Fruit fly (Drosophila melanogaster): ENCODE measurements around the gene CG42327.

CG42327 gene

DNA sequence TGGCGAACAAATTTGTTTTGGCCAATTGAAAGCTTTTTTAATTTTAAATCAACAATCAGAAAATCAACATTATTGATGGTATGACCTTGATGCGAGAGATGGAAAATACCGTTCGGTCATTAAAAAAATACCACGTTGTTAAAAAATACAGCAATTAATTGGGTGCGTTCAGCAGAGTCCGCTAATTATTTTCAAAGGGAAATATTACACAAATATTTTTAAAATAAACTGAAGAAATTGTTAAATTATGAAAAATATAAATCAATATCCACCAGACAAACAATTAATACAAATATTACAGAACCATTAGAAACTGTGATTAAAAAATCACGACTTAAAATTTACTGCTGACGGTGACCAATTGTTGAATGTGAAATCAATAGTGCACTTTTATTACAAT lies 22.1 kb downstream of the CG42327 start, which contains the start of gene CG18476 (continued):
- TF ChIP-seq dysf (GFP tag; IDR thresholded peaks at IDR 0.05) = peak; percentile 96
- no peak for TF ChIP-seq cad (GFP tag; optimal IDR thresholded peaks at IDR 0.05)
- TF ChIP-seq lola (GFP tag; optimal IDR thresholded peaks at IDR 0.05) = peak in 1 of 3 experiments; percentile 90
- peak; percentile 90 for TF ChIP-seq az2 (GFP tag; optimal IDR thresholded peaks at IDR 0.05)
- TF ChIP-seq CG17912 (GFP tag; optimal IDR thresholded peaks at IDR 0.05) = peak; percentile 56
- no peak for TF ChIP-seq btn (GFP tag; optimal IDR thresholded peaks at IDR 0.05)
- no peak for TF ChIP-seq CG10431 (GFP tag; optimal IDR thresholded peaks at IDR 0.05)
- TF ChIP-seq gem (tag; optimal IDR thresholded peaks at IDR 0.05) = peak; percentile 97
- peak; percentile 97 for TF ChIP-seq Abd-B (GFP tag; optimal IDR thresholded peaks at IDR 0.05)
- no peak for TF ChIP-seq h (optimal IDR thresholded peaks at IDR 0.05)
- TF ChIP-seq tup (GFP tag; optimal IDR thresholded peaks at IDR 0.05) = peak; percentile 24
- no peak for TF ChIP-seq sd (tag; optimal IDR thresholded peaks at IDR 0.05)
- peak; percentile 96 for TF ChIP-seq Ada2b (GFP tag; IDR thresholded peaks at IDR 0.05)
- peak; percentile 73 for TF ChIP-seq CG6683 (GFP tag; optimal IDR thresholded peaks at IDR 0.05)
- no peak for TF ChIP-seq br (optimal IDR thresholded peaks at IDR 0.05)
- TF ChIP-seq Doc2 (GFP tag; IDR thresholded peaks at IDR 0.05) = peak; percentile 75
- TF ChIP-seq crol (GFP tag; IDR thresholded peaks at IDR 0.05) = no peak
- peak; percentile 75 for TF ChIP-seq trh (GFP tag; optimal IDR thresholded peaks at IDR 0.05)
- peak; percentile 93 for TF ChIP-seq CG8924 (tag; optimal IDR thresholded peaks at IDR 0.05)
- peak; percentile 93 for TF ChIP-seq CG10979 (tag; optimal IDR thresholded peaks at IDR 0.05)
- peak; percentile 84 for TF ChIP-seq CG17385 (GFP tag; optimal IDR thresholded peaks at IDR 0.05)
- TF ChIP-seq CG2116 (GFP tag; optimal IDR thresholded peaks at IDR 0.05) = peak; percentile 66
- no peak for TF ChIP-seq zf30C (GFP tag; optimal IDR thresholded peaks at IDR 0.05)
- no peak for TF ChIP-seq ato (GFP tag; IDR thresholded peaks at IDR 0.05; ENCODE audit: partially characterized antibody)
- peak; percentile 73 for TF ChIP-seq CG10321 (GFP tag; IDR thresholded peaks at IDR 0.05)
- peak; percentile 88 for TF ChIP-seq Spps (tag; optimal IDR thresholded peaks at IDR 0.05)
- TF ChIP-seq CG3281 (GFP tag; optimal IDR thresholded peaks at IDR 0.05) = peak; percentile 91
- TF ChIP-seq CG3407 (GFP tag; optimal IDR thresholded peaks at IDR 0.05) = peak; percentile 80
- peak; percentile 84 for TF ChIP-seq CG7271 (tag; optimal IDR thresholded peaks at IDR 0.05)
- TF ChIP-seq CG42726 (GFP tag; IDR thresholded peaks at IDR 0.05; ENCODE audit: partially characterized antibody) = no peak
- peak; percentile 84 for TF ChIP-seq kay (GFP tag; optimal IDR thresholded peaks at IDR 0.05)
- TF ChIP-seq CG17328 (GFP tag; IDR thresholded peaks at IDR 0.05) = peak; percentile 93
- peak; percentile 90 for TF ChIP-seq CG4820 (GFP tag; optimal IDR thresholded peaks at IDR 0.05)
- TF ChIP-seq CG2678 (tag; optimal IDR thresholded peaks at IDR 0.05) = peak; percentile 95
- peak; percentile 29 for TF ChIP-seq Bdp1 (GFP tag; optimal IDR thresholded peaks at IDR 0.05)
- TF ChIP-seq Doc3 (GFP tag; IDR thresholded peaks at IDR 0.05; ENCODE audit: partially characterized antibody) = no peak
- no peak for TF ChIP-seq chinmo (GFP tag; IDR thresholded peaks at IDR 0.05; ENCODE audit: partially characterized antibody)
- TF ChIP-seq Mrtf (GFP tag; IDR thresholded peaks at IDR 0.05) = peak; percentile 93
- TF ChIP-seq chif (GFP tag; optimal IDR thresholded peaks at IDR 0.05) = peak; percentile 46 to 74
- TF ChIP-seq rib (GFP tag; IDR thresholded peaks at IDR 0.05) = peak; percentile 83
- TF ChIP-seq pnt (GFP tag; optimal IDR thresholded peaks at IDR 0.05) = peak; percentile 37
- TF ChIP-seq CG2202 (tag; optimal IDR thresholded peaks at IDR 0.05) = peak; percentile 64
- peak; percentile 94 for TF ChIP-seq grau (tag; optimal IDR thresholded peaks at IDR 0.05)
- no peak for TF ChIP-seq da (GFP tag; optimal IDR thresholded peaks at IDR 0.05)
- TF ChIP-seq CG15011 (GFP tag; optimal IDR thresholded peaks at IDR 0.05) = peak; percentile 76
- peak; percentile 93 for TF ChIP-seq fd96Cb (tag; optimal IDR thresholded peaks at IDR 0.05)
- TF ChIP-seq CG15479 (GFP tag; optimal IDR thresholded peaks at IDR 0.05) = no peak
- TF ChIP-seq CG14710 (tag; optimal IDR thresholded peaks at IDR 0.05) = peak; percentile 94
- peak; percentile 66 for TF ChIP-seq CG13123 (GFP tag; optimal IDR thresholded peaks at IDR 0.05)
- TF ChIP-seq CoRest (tag; optimal IDR thresholded peaks at IDR 0.05) = peak; percentile 96
- peak; percentile 92 for TF ChIP-seq ken (GFP tag; IDR thresholded peaks at IDR 0.05)
